Worm (Caenorhabditis elegans): ENCODE measurements around the gene F40B5.2.
A peak's percentile ranks its signal among the peaks of the same experiment; 100 is the strongest.

F40B5.2 gene

ce11 chrX:8418382-8418781, 50.7 kb downstream of the F40B5.2 start, which contains the start of gene spp-13:
spp-13 (minus strand) TSS chrX:8418524.
- TF ChIP-seq nhr-12 (tag; optimal IDR thresholded peaks at IDR 0.05) (no peak), ces-1 (GFP tag; optimal IDR thresholded peaks at IDR 0.05) (peak; percentile 33), ham-2 (GFP tag; optimal IDR thresholded peaks at IDR 0.05) (peak; percentile 3), nhr-28 (tag; optimal IDR thresholded peaks at IDR 0.05) (no peak), hlh-1 (tag; optimal IDR thresholded peaks at IDR 0.05) (no peak), bed-3 (GFP tag; optimal IDR thresholded peaks at IDR 0.05) (no peak)

- TF ChIP-seq hlh-1 (tag; optimal IDR thresholded peaks at IDR 0.05) (no peak), blmp-1 (tag; optimal IDR thresholded peaks at IDR 0.05) (no peak), ceh-39 (tag; optimal IDR thresholded peaks at IDR 0.05) (no peak), mab-5 (tag; optimal IDR thresholded peaks at IDR 0.05) (no peak), mls-2 (tag; optimal IDR thresholded peaks at IDR 0.05) (no peak), elt-1 (tag; optimal IDR thresholded peaks at IDR 0.05; ENCODE audit: borderline replicate concordance, insufficient read depth) (no peak), nhr-12 (tag; optimal IDR thresholded peaks at IDR 0.05) (no peak), unc-120 (tag; optimal IDR thresholded peaks at IDR 0.05; ENCODE audit: poor library complexity, severe bottlenecking) (no peak), bed-3 (GFP tag; optimal IDR thresholded peaks at IDR 0.05) (no peak), unc-39 (tag; optimal IDR thresholded peaks at IDR 0.05) (no peak), lsy-2 (tag; optimal IDR thresholded peaks at IDR 0.05) (no peak), elt-3 (tag; optimal IDR thresholded peaks at IDR 0.05) (no peak), M03D4.4 (tag; optimal IDR thresholded peaks at IDR 0.05) (no peak), snpc-4 (tag; optimal IDR thresholded peaks at IDR 0.05) (no peak), unc-62 (GFP tag; optimal IDR thresholded peaks at IDR 0.05) (no peak), lin-32 (GFP tag; optimal IDR thresholded peaks at IDR 0.05) (no peak)
Measured at ce11 chrX:8419252-8419651, 51.6 kb downstream of the F40B5.2 start.

All from whole organism, mixed stage, embryonic.